Fruit fly (Drosophila melanogaster) whole organism, prepupa: ENCODE data around the gene Son.
A peak's percentile ranks its signal among the peaks of the same experiment; 100 is the strongest.

Experiments used
- CG10631 ChIP-seq: fragments of 200-800 bp; sonication (Bioruptor generic); optimal IDR thresholded peaks from 2 replicates; lab custom pipeline; 2016; ENCODE audit warnings: missing biosample characterization, missing genetic modification characterization
- CG10669 ChIP-seq: fragments of 200-800 bp; sonication (Bioruptor generic); optimal IDR thresholded peaks from 3 replicates; lab custom pipeline; 2018; ENCODE audit warnings: missing biosample characterization, mild to moderate bottlenecking, missing genetic modification characterization, moderate library complexity
- CG11294 ChIP-seq: fragments of 200-800 bp; sonication (Bioruptor generic); IDR thresholded peaks from 2 replicates; pipeline ENCODE4 v1.3.6; 2022; ENCODE audit warnings: missing biosample characterization, missing genetic modification characterization
- CG11762 ChIP-seq: fragments of 200-800 bp; sonication (Bioruptor generic); optimal IDR thresholded peaks from 3 replicates; lab custom pipeline; 2016; ENCODE audit warnings: missing biosample characterization, missing genetic modification characterization; ENCODE audit not compliant: insufficient read depth
- CG15336 ChIP-seq: fragments of 200-800 bp; sonication (Bioruptor generic); IDR thresholded peaks from 2 replicates; pipeline ENCODE4 v1.3.6; 2022; ENCODE audit warnings: missing biosample characterization, missing genetic modification characterization
- CG1621 ChIP-seq: fragments of 200-800 bp; sonication (Bioruptor generic); optimal IDR thresholded peaks from 3 replicates; lab custom pipeline; 2018; ENCODE audit warnings: missing biosample characterization, mild to moderate bottlenecking, missing genetic modification characterization
- CG16779 ChIP-seq: fragments of 200-800 bp; sonication (Bioruptor generic); optimal IDR thresholded peaks from 3 replicates; lab custom pipeline; 2017; ENCODE audit warnings: missing biosample characterization, mild to moderate bottlenecking, missing genetic modification characterization
- CG3032 ChIP-seq: fragments of 200-800 bp; optimal IDR thresholded peaks from 2 replicates; lab custom pipeline; 2019; ENCODE audit warnings: missing biosample characterization, mild to moderate bottlenecking, missing genetic modification characterization, moderate library complexity
- CG31627 ChIP-seq: fragments of 200-800 bp; sonication (Bioruptor generic); optimal IDR thresholded peaks from 3 replicates; lab custom pipeline; 2016; ENCODE audit warnings: missing biosample characterization, missing genetic modification characterization
- CG34406 ChIP-seq: fragments of 200-800 bp; sonication (Bioruptor generic); optimal IDR thresholded peaks from 3 replicates; lab custom pipeline; 2016; ENCODE audit warnings: missing biosample characterization, missing genetic modification characterization
- CG3919 ChIP-seq: fragments of 200-800 bp; sonication (Bioruptor generic); optimal IDR thresholded peaks from 3 replicates; lab custom pipeline; 2016; ENCODE audit warnings: missing biosample characterization, missing genetic modification characterization
- CG6163 ChIP-seq: fragments of 200-800 bp; sonication (Bioruptor generic); IDR thresholded peaks from 3 replicates; pipeline ENCODE4 v1.3.6; 2022; ENCODE audit warnings: missing biosample characterization, missing genetic modification characterization
- CG6276 ChIP-seq: fragments of 200-800 bp; sonication (Bioruptor generic); optimal IDR thresholded peaks from 2 replicates; lab custom pipeline; 2017; ENCODE audit warnings: missing biosample characterization, mild to moderate bottlenecking, missing genetic modification characterization
- CG6792 ChIP-seq: fragments of 200-800 bp; sonication (Bioruptor generic); optimal IDR thresholded peaks from 3 replicates; lab custom pipeline; 2016; ENCODE audit warnings: missing biosample characterization, missing genetic modification characterization
- CG6808 ChIP-seq: fragments of 200-800 bp; sonication (Bioruptor generic); optimal IDR thresholded peaks from 3 replicates; lab custom pipeline; 2017; ENCODE audit warnings: missing biosample characterization, missing genetic modification characterization, mild to moderate bottlenecking, moderate library complexity, missing genetic modification reagents
- CG6854 ChIP-seq: fragments of 200-800 bp; sonication (Bioruptor generic); optimal IDR thresholded peaks from 2 replicates; lab custom pipeline; 2017; ENCODE audit warnings: missing biosample characterization, mild to moderate bottlenecking, missing genetic modification characterization
- CG7368 ChIP-seq: fragments of 200-800 bp; sonication (Bioruptor generic); optimal IDR thresholded peaks from 3 replicates; lab custom pipeline; 2016; ENCODE audit warnings: missing biosample characterization, missing genetic modification characterization
- CG8119 ChIP-seq: fragments of 200-800 bp; sonication (Bioruptor generic); IDR thresholded peaks from 3 replicates; pipeline ENCODE4 v1.3.6; 2022; ENCODE audit warnings: missing biosample characterization, missing genetic modification characterization
- CG8319 ChIP-seq: fragments of 200-800 bp; sonication (Bioruptor generic); optimal IDR thresholded peaks from 3 replicates; lab custom pipeline; 2016; ENCODE audit warnings: missing biosample characterization, missing genetic modification characterization
- CG8632 ChIP-seq: fragments of 200-800 bp; sonication (Bioruptor generic); optimal IDR thresholded peaks from 3 replicates; lab custom pipeline; 2016; ENCODE audit warnings: missing biosample characterization, missing genetic modification characterization
- Eip75B ChIP-seq: fragments of 200-800 bp; sonication (Bioruptor generic); optimal IDR thresholded peaks from 3 replicates; lab custom pipeline; 2016; ENCODE audit warnings: missing biosample characterization, missing genetic modification characterization
- Ets21C ChIP-seq: fragments of 200-800 bp; sonication (Bioruptor generic); optimal IDR thresholded peaks from 3 replicates; lab custom pipeline; 2016; ENCODE audit warnings: missing biosample characterization, missing genetic modification characterization
- Ets96B ChIP-seq: fragments of 200-800 bp; optimal IDR thresholded peaks from 2 replicates; lab custom pipeline; 2019; ENCODE audit warnings: missing biosample characterization, mild to moderate bottlenecking, missing genetic modification characterization, moderate library complexity
- Gug ChIP-seq: fragments of 200-800 bp; sonication (Bioruptor generic); IDR thresholded peaks from 2 replicates; pipeline ENCODE4 v1.3.6; 2022; ENCODE audit warnings: missing biosample characterization, missing genetic modification characterization
- Hr38 ChIP-seq: sonication (Bioruptor generic); optimal IDR thresholded peaks from 2 replicates; lab custom pipeline; 2016; ENCODE audit warnings: missing biosample characterization, missing genetic modification characterization
- Hr39 ChIP-seq: fragments of 200-800 bp; sonication (Bioruptor generic); optimal IDR thresholded peaks from 2 replicates; lab custom pipeline; 2016; ENCODE audit warnings: missing biosample characterization, missing genetic modification characterization
- OdsH ChIP-seq: fragments of 200-800 bp; sonication (Bioruptor generic); optimal IDR thresholded peaks from 3 replicates; lab custom pipeline; 2016; ENCODE audit warnings: missing biosample characterization, missing genetic modification characterization
- Sox14 ChIP-seq: fragments of 200-800 bp; sonication (Bioruptor generic); optimal IDR thresholded peaks from 3 replicates; lab custom pipeline; 2016; ENCODE audit warnings: missing biosample characterization, missing genetic modification characterization
- achi ChIP-seq: fragments of 200-800 bp; sonication (Bioruptor generic); optimal IDR thresholded peaks from 3 replicates; lab custom pipeline; 2016; ENCODE audit warnings: missing biosample characterization, missing genetic modification characterization
- acj6 ChIP-seq: fragments of 200-800 bp; sonication (Bioruptor generic); optimal IDR thresholded peaks from 3 replicates; lab custom pipeline; 2016; ENCODE audit warnings: missing biosample characterization, missing genetic modification characterization
- cyc ChIP-seq: fragments of 200-800 bp; sonication (Bioruptor generic); optimal IDR thresholded peaks from 3 replicates; lab custom pipeline; 2016; ENCODE audit warnings: missing biosample characterization, missing genetic modification characterization
- dac ChIP-seq: fragments of 200-800 bp; sonication (Bioruptor generic); optimal IDR thresholded peaks from 2 replicates; lab custom pipeline; 2017; ENCODE audit warnings: missing biosample characterization, mild to moderate bottlenecking, missing genetic modification characterization
- dsx ChIP-seq: fragments of 200-800 bp; optimal IDR thresholded peaks from 3 replicates; lab custom pipeline; 2019; ENCODE audit warnings: missing biosample characterization, mild to moderate bottlenecking, missing genetic modification characterization, moderate library complexity; ENCODE audit not compliant: poor library complexity, severe bottlenecking
- esn ChIP-seq: fragments of 200-800 bp; sonication (Bioruptor generic); optimal IDR thresholded peaks from 2 replicates; lab custom pipeline; 2016; ENCODE audit warnings: missing biosample characterization, mild to moderate bottlenecking, missing genetic modification characterization, moderate library complexity
- fd59A ChIP-seq: fragments of 200-800 bp; sonication (Bioruptor generic); optimal IDR thresholded peaks from 2 replicates; lab custom pipeline; 2017; ENCODE audit warnings: missing biosample characterization, mild to moderate bottlenecking, missing genetic modification characterization, missing genetic modification reagents
- fkh ChIP-seq: fragments of 200-800 bp; sonication (Bioruptor generic); optimal IDR thresholded peaks from 3 replicates; lab custom pipeline; 2017; ENCODE audit warnings: missing biosample characterization, mild to moderate bottlenecking, missing genetic modification characterization, moderate library complexity
- lz ChIP-seq: fragments of 200-800 bp; sonication (Bioruptor generic); optimal IDR thresholded peaks from 3 replicates; lab custom pipeline; 2016; ENCODE audit warnings: missing biosample characterization, missing genetic modification characterization
- net ChIP-seq: fragments of 200-800 bp; sonication (Bioruptor generic); optimal IDR thresholded peaks from 3 replicates; lab custom pipeline; 2016; ENCODE audit warnings: missing biosample characterization, missing genetic modification characterization
- pdm3 ChIP-seq: fragments of 200-800 bp; sonication (Bioruptor generic); optimal IDR thresholded peaks from 3 replicates; lab custom pipeline; 2016; ENCODE audit warnings: missing biosample characterization, missing genetic modification characterization
- spab ChIP-seq: fragments of 200-800 bp; sonication (Bioruptor generic); optimal IDR thresholded peaks from 2 replicates; lab custom pipeline; 2017; ENCODE audit warnings: missing biosample characterization, mild to moderate bottlenecking, missing genetic modification characterization, missing genetic modification reagents
- ss ChIP-seq, 2 experiments: fragments of 200-800 bp; sonication (Bioruptor generic); optimal IDR thresholded peaks; 2 replicates in 1 of 2; 3 replicates in 1 of 2; lab custom pipeline; 2017 to 2018; ENCODE audit warnings: mild to moderate bottlenecking in 2 of 2, missing biosample characterization in 2 of 2, missing genetic modification characterization in 2 of 2, moderate library complexity in 1 of 2
- topi ChIP-seq: fragments of 200-800 bp; sonication (Bioruptor generic); optimal IDR thresholded peaks from 3 replicates; lab custom pipeline; 2016; ENCODE audit warnings: missing biosample characterization, missing genetic modification characterization
- vri ChIP-seq: fragments of 200-800 bp; sonication (Bioruptor generic); optimal IDR thresholded peaks from 3 replicates; lab custom pipeline; 2016; ENCODE audit warnings: missing biosample characterization, mild to moderate bottlenecking, missing genetic modification characterization

The Son gene

dm6 chr3R:9586663-9587248, 8.9 kb downstream of the Son start, which contains the start of gene P58IPK (continued):
- TF ChIP-seq Ets96B (tag; lab: Kevin White, UChicago) (peak; percentile 17), Eip75B (GFP tag; lab: Kevin White, UChicago) (peak; percentile 69), CG6792 (GFP tag; lab: Kevin White, UChicago) (no peak), CG6808 (GFP tag; lab: Kevin White, UChicago) (no peak), OdsH (GFP tag; lab: Kevin White, UChicago) (peak; percentile 19), vri (peak; percentile 42), CG11762 (GFP tag; lab: Kevin White, UChicago) (no peak), CG10631 (GFP tag; lab: Kevin White, UChicago) (peak; percentile 62)
- TF ChIP-seq, all 60 proteins: peak for 26

- TF ChIP-seq ss (GFP tag; optimal IDR thresholded peaks at IDR 0.05; lab: Kevin White, UChicago) (peak in 1 of 2 experiments; percentile 14), CG15336 (GFP tag; lab: Robert Waterston, UW) (no peak), CG11294 (GFP tag; lab: Robert Waterston, UW) (no peak), CG31627 (GFP tag; lab: Kevin White, UChicago) (peak; percentile 52), topi (GFP tag; lab: Kevin White, UChicago) (peak; percentile 44), net (GFP tag; lab: Kevin White, UChicago) (peak; percentile 10), CG16779 (no peak), CG7368 (GFP tag; lab: Kevin White, UChicago) (no peak), acj6 (GFP tag; lab: Kevin White, UChicago) (no peak), Eip75B (GFP tag; lab: Kevin White, UChicago) (no peak), achi (GFP tag; lab: Kevin White, UChicago) (no peak), Hr39 (peak; percentile 17), CG1621 (tag; lab: Kevin White, UChicago) (no peak), CG34406 (GFP tag; lab: Kevin White, UChicago) (no peak), fkh (GFP tag; lab: Kevin White, UChicago) (peak; percentile 66), CG6792 (GFP tag; lab: Kevin White, UChicago) (peak; percentile 16), Gug (GFP tag; lab: Robert Waterston, UW) (no peak), CG10669 (GFP tag; lab: Kevin White, UChicago) (no peak), dsx (GFP tag; lab: Kevin White, UChicago) (peak; percentile 96), spab (no peak), CG8632 (GFP tag; lab: Kevin White, UChicago) (no peak), dac (GFP tag; lab: Kevin White, UChicago) (no peak), CG6276 (GFP tag; lab: Kevin White, UChicago) (no peak), CG3032 (tag; lab: Kevin White, UChicago) (no peak), vri (peak; percentile 34), lz (GFP tag; lab: Kevin White, UChicago) (peak; percentile 30), OdsH (GFP tag; lab: Kevin White, UChicago) (no peak), CG8319 (no peak), Ets21C (GFP tag; lab: Kevin White, UChicago) (no peak), cyc (GFP tag; lab: Kevin White, UChicago) (peak; percentile 12), esn (GFP tag; lab: Kevin White, UChicago) (peak; percentile 37), pdm3 (peak; percentile 35), Sox14 (peak; percentile 53), CG6854 (peak; percentile 50), CG8119 (GFP tag; lab: Robert Waterston, UW) (no peak), fd59A (no peak), CG6808 (GFP tag; lab: Kevin White, UChicago) (no peak), CG3919 (GFP tag; lab: Kevin White, UChicago) (peak; percentile 27), Hr38 (GFP tag; lab: Kevin White, UChicago) (no peak), CG10631 (GFP tag; lab: Kevin White, UChicago) (peak; percentile 24), CG6163 (GFP tag; lab: Robert Waterston, UW) (no peak), Ets96B (tag; lab: Kevin White, UChicago) (no peak)
These were observed 13.2 kb downstream of the Son start, which contains the start of the genes bocks and CG8312 for dm6 chr3R:9590952-9591532. bocks (minus strand) TSS chr3R:9591002. CG8312 (plus strand) TSS chr3R:9591309.
